Worm (Caenorhabditis elegans): Measurements from ENCODE around the gene E02H1.6.

Gene E02H1.6

ce11 chrII:9646122-9646555 lies 49.6 kb downstream of the E02H1.6 start (continued):
- TF ChIP-seq hmg-1.1 (GFP tag; IDR thresholded peaks at IDR 0.05), result peak; percentile 83
- TF ChIP-seq aly-2 (tag; optimal IDR thresholded peaks at IDR 0.05), result no peak
- no peak for TF ChIP-seq F26F4.8 (GFP tag; conservative IDR thresholded peaks at IDR 0.05)
- TF ChIP-seq mep-1 (tag; optimal IDR thresholded peaks at IDR 0.05), result peak; percentile 86
- TF ChIP-seq lsy-2 (tag; optimal IDR thresholded peaks at IDR 0.05), result peak; percentile 62 to 70
- no peak for TF ChIP-seq R02D3.7 (tag; optimal IDR thresholded peaks at IDR 0.05)
- TF ChIP-seq lin-29 (GFP tag; IDR thresholded peaks at IDR 0.05), result no peak
- no peak for TF ChIP-seq skn-1 (tag; optimal IDR thresholded peaks at IDR 0.05)
- no peak for TF ChIP-seq vab-7 (GFP tag; IDR thresholded peaks at IDR 0.05)
- TF ChIP-seq ztf-11 (tag; optimal IDR thresholded peaks at IDR 0.05), result no peak
- TF ChIP-seq dmd-6 (GFP tag; IDR thresholded peaks at IDR 0.05), result peak; percentile 60
- TF ChIP-seq nhr-10 (tag; optimal IDR thresholded peaks at IDR 0.05), result no peak
- TF ChIP-seq zip-11 (GFP tag; IDR thresholded peaks at IDR 0.05), result no peak
- TF ChIP-seq nhr-102 (tag; optimal IDR thresholded peaks at IDR 0.05), result no peak
- TF ChIP-seq lin-1 (GFP tag; IDR thresholded peaks at IDR 0.05), result no peak
- no peak for TF ChIP-seq tag-97 (GFP tag; IDR thresholded peaks at IDR 0.05)
- peak; percentile 40 for TF ChIP-seq ama-1 (optimal IDR thresholded peaks at IDR 0.05)
- no peak for TF ChIP-seq nhr-111 (GFP tag; optimal IDR thresholded peaks at IDR 0.05)
- TF ChIP-seq Y105C5A.15 (GFP tag; IDR thresholded peaks at IDR 0.05), result no peak
- TF ChIP-seq snpc-4 (tag; optimal IDR thresholded peaks at IDR 0.05), result no peak
- peak; percentile 14 for TF ChIP-seq dpl-1 (GFP tag; optimal IDR thresholded peaks at IDR 0.05)
- peak; percentile 81 for TF ChIP-seq nhr-28 (tag; optimal IDR thresholded peaks at IDR 0.05)
- no peak for TF ChIP-seq daf-12 (tag; optimal IDR thresholded peaks at IDR 0.05)
- TF ChIP-seq pqm-1 (tag; optimal IDR thresholded peaks at IDR 0.05), result no peak
- peak; percentile 62 for TF ChIP-seq egl-43 (GFP tag; IDR thresholded peaks at IDR 0.05)
- TF ChIP-seq saeg-2 (GFP tag; IDR thresholded peaks at IDR 0.05), result 0 out of 2 replicates have a peak, but pooled peaks have one; percentile 44
- peak; percentile 28 for TF ChIP-seq nhr-77 (tag; optimal IDR thresholded peaks at IDR 0.05)
- no peak for TF ChIP-seq attf-4 (tag; optimal IDR thresholded peaks at IDR 0.05)
- TF ChIP-seq Y5F2A.4 (GFP tag; optimal IDR thresholded peaks at IDR 0.05), result no peak
- TF ChIP-seq lin-39 (tag; optimal IDR thresholded peaks at IDR 0.05), result no peak
- no peak for TF ChIP-seq dmd-9 (GFP tag; IDR thresholded peaks at IDR 0.05)
- TF ChIP-seq ceh-28 (tag; optimal IDR thresholded peaks at IDR 0.05), result peak; percentile 76
- TF ChIP-seq zip-2 (tag; optimal IDR thresholded peaks at IDR 0.05), result no peak
- TF ChIP-seq jun-1 (tag; optimal IDR thresholded peaks at IDR 0.05), result no peak
- no peak for TF ChIP-seq gei-8 (GFP tag; optimal IDR thresholded peaks at IDR 0.05)
- no peak for TF ChIP-seq madf-9 (GFP tag; conservative IDR thresholded peaks at IDR 0.05)
- TF ChIP-seq ceh-62 (tag; optimal IDR thresholded peaks at IDR 0.05), result no peak
- TF ChIP-seq lir-3 (tag; optimal IDR thresholded peaks at IDR 0.05), result no peak
- TF ChIP-seq ceh-82 (tag; optimal IDR thresholded peaks at IDR 0.05), result no peak
- no peak for TF ChIP-seq fos-1 (tag; optimal IDR thresholded peaks at IDR 0.05)
